Worm (Caenorhabditis elegans) whole organism, young adult: Measurements from ENCODE around the gene F58D12.3.

Experiments used
- B0035.1 ChIP-seq: sonication (generic microtip); optimal IDR thresholded peaks from 2 replicates; lab custom pipeline; 2016; ENCODE audit warnings: missing genetic modification characterization, mild to moderate bottlenecking, missing compliant biosample characterization, missing genotype, missing genetic modification reagents
- B0261.1 ChIP-seq: sonication (generic microtip); optimal IDR thresholded peaks from 2 replicates; lab custom pipeline; 2016; ENCODE audit warnings: mild to moderate bottlenecking, missing genetic modification characterization, moderate library complexity, missing compliant biosample characterization
- D2030.7 ChIP-seq: fragments of 200-800 bp; sonication (Bioruptor generic); IDR thresholded peaks from 2 replicates; pipeline ENCODE4 v1.3.6; 2022; ENCODE audit warnings: missing genetic modification reagents, missing genetic modification characterization, missing compliant biosample characterization
- F10E7.11 ChIP-seq: sonication (generic microtip); optimal IDR thresholded peaks from 2 replicates; lab custom pipeline; 2017; ENCODE audit warnings: mild to moderate bottlenecking, missing genetic modification characterization, moderate library complexity, missing compliant biosample characterization
- F33H1.4 ChIP-seq: fragments of 200-800 bp; sonication (Bioruptor generic); IDR thresholded peaks from 2 replicates; pipeline ENCODE4 v1.3.6; 2022; ENCODE audit warnings: missing genetic modification reagents, missing genetic modification characterization, missing compliant biosample characterization
- F37B4.10 ChIP-seq: fragments of 200-800 bp; sonication (Bioruptor generic); IDR thresholded peaks from 2 replicates; pipeline ENCODE4 v1.3.6; 2022; ENCODE audit warnings: missing genetic modification characterization, missing compliant biosample characterization
- F49E8.2 ChIP-seq: sonication (generic microtip); optimal IDR thresholded peaks from 3 replicates; lab custom pipeline; 2017; ENCODE audit warnings: missing genetic modification characterization, mild to moderate bottlenecking, missing compliant biosample characterization, antibody characterized with exemption, moderate library complexity; ENCODE audit not compliant: insufficient read depth
- F52B5.7 ChIP-seq: sonication (generic microtip); optimal IDR thresholded peaks from 2 replicates; lab custom pipeline; 2016; ENCODE audit warnings: mild to moderate bottlenecking, missing genetic modification characterization, missing compliant biosample characterization
- F55B11.4 ChIP-seq: sonication (generic microtip); optimal IDR thresholded peaks from 2 replicates; lab custom pipeline; 2016; ENCODE audit warnings: missing compliant biosample characterization, missing genetic modification characterization, borderline replicate concordance; ENCODE audit not compliant: insufficient read depth
- F57C9.4 ChIP-seq: sonication (generic microtip); optimal IDR thresholded peaks from 2 replicates; lab custom pipeline; 2017; ENCODE audit warnings: mild to moderate bottlenecking, missing genetic modification characterization, missing compliant biosample characterization
- K11D2.4 ChIP-seq: fragments of 200-800 bp; sonication (Bioruptor generic); IDR thresholded peaks from 2 replicates; pipeline ENCODE4 v1.3.6; 2022; ENCODE audit warnings: missing genetic modification reagents, missing genetic modification characterization, missing compliant biosample characterization
- T07F8.4 ChIP-seq: sonication (generic microtip); optimal IDR thresholded peaks from 2 replicates; lab custom pipeline; 2016; ENCODE audit warnings: mild to moderate bottlenecking, missing genetic modification characterization, moderate library complexity, missing compliant biosample characterization
- T26A5.8 ChIP-seq: sonication (generic microtip); optimal IDR thresholded peaks from 2 replicates; lab custom pipeline; 2016; ENCODE audit warnings: missing genetic modification characterization, missing compliant biosample characterization
- Y53F4B.3 ChIP-seq: fragments of 200-800 bp; sonication (Bioruptor generic); IDR thresholded peaks from 2 replicates; pipeline ENCODE4 v1.3.6; 2022; ENCODE audit warnings: missing genetic modification reagents, missing genetic modification characterization, missing compliant biosample characterization
- Y53G8AR.9 ChIP-seq: fragments of 200-800 bp; sonication (Bioruptor generic); conservative IDR thresholded peaks from 2 replicates; pipeline ENCODE4 v1.3.6; 2022; ENCODE audit warnings: missing genetic modification reagents, missing genetic modification characterization, missing compliant biosample characterization
- Y56A3A.18 ChIP-seq: fragments of 200-800 bp; sonication (Bioruptor generic); IDR thresholded peaks from 2 replicates; pipeline ENCODE4 v1.3.6; 2022; ENCODE audit warnings: missing genetic modification reagents, missing genetic modification characterization, missing compliant biosample characterization
- Y67H2A.10 ChIP-seq: fragments of 200-800 bp; sonication (Bioruptor generic); conservative IDR thresholded peaks from 2 replicates; pipeline ENCODE4 v1.3.6; 2022; ENCODE audit warnings: missing genetic modification reagents, missing genetic modification characterization, missing compliant biosample characterization
- ZK185.1 ChIP-seq: sonication (generic microtip); optimal IDR thresholded peaks from 2 replicates; lab custom pipeline; 2016; ENCODE audit warnings: mild to moderate bottlenecking, missing genetic modification characterization, missing compliant biosample characterization; ENCODE audit not compliant: poor library complexity, severe bottlenecking
- athp-1 ChIP-seq: sonication (generic microtip); optimal IDR thresholded peaks from 2 replicates; lab custom pipeline; 2017; ENCODE audit warnings: mild to moderate bottlenecking, missing genetic modification characterization, missing compliant biosample characterization
- attf-3 ChIP-seq: fragments of 200-800 bp; sonication (Bioruptor generic); conservative IDR thresholded peaks from 2 replicates; pipeline ENCODE4 v1.3.6; 2022; ENCODE audit warnings: missing genetic modification reagents, missing genetic modification characterization, missing compliant biosample characterization
- attf-5 ChIP-seq: fragments of 200-800 bp; sonication (Bioruptor generic); optimal IDR thresholded peaks from 2 replicates; lab custom pipeline; 2018; ENCODE audit warnings: mild to moderate bottlenecking, missing genetic modification characterization, missing compliant biosample characterization
- bed-1 ChIP-seq: fragments of 200-800 bp; sonication (Bioruptor generic); IDR thresholded peaks from 2 replicates; pipeline ENCODE4 v1.3.6; 2022; ENCODE audit warnings: missing genetic modification reagents, missing genetic modification characterization, missing compliant biosample characterization
- ceh-100 ChIP-seq: fragments of 200-800 bp; sonication (Bioruptor generic); IDR thresholded peaks from 2 replicates; pipeline ENCODE4 v1.3.6; 2022; ENCODE audit warnings: missing genetic modification reagents, missing genetic modification characterization, missing compliant biosample characterization
- ceh-27 ChIP-seq: fragments of 200-800 bp; sonication (Bioruptor generic); optimal IDR thresholded peaks from 2 replicates; lab custom pipeline; 2018; ENCODE audit warnings: mild to moderate bottlenecking, missing genetic modification characterization, moderate library complexity, missing compliant biosample characterization
- dpff-1 ChIP-seq: sonication (generic microtip); optimal IDR thresholded peaks from 2 replicates; lab custom pipeline; 2017; ENCODE audit warnings: mild to moderate bottlenecking, missing genetic modification characterization, missing compliant biosample characterization
- egl-44 ChIP-seq: fragments of 200-800 bp; sonication (Bioruptor generic); IDR thresholded peaks from 2 replicates; pipeline ENCODE4 v1.3.6; 2022; ENCODE audit warnings: missing genetic modification reagents, missing genetic modification characterization, missing compliant biosample characterization
- fkh-3 ChIP-seq: sonication (generic microtip); optimal IDR thresholded peaks from 2 replicates; lab custom pipeline; 2016; ENCODE audit warnings: mild to moderate bottlenecking, missing genetic modification characterization, missing compliant biosample characterization
- let-526 ChIP-seq: fragments of 200-800 bp; sonication (Bioruptor generic); IDR thresholded peaks from 2 replicates; pipeline ENCODE4 v1.3.6; 2022; ENCODE audit warnings: missing genetic modification reagents, missing genetic modification characterization, missing compliant biosample characterization
- lin-40 ChIP-seq: sonication (generic microtip); optimal IDR thresholded peaks from 2 replicates; lab custom pipeline; 2016; ENCODE audit warnings: missing genetic modification characterization, mild to moderate bottlenecking, missing compliant biosample characterization, missing genotype, missing genetic modification reagents
- lin-54 ChIP-seq: fragments of 200-800 bp; sonication (Bioruptor generic); optimal IDR thresholded peaks from 2 replicates; lab custom pipeline; 2018; ENCODE audit warnings: mild to moderate bottlenecking, missing genetic modification characterization, missing compliant biosample characterization
- lir-1 ChIP-seq: fragments of 200-800 bp; sonication (Bioruptor generic); conservative IDR thresholded peaks from 2 replicates; pipeline ENCODE4 v1.3.6; 2022; ENCODE audit warnings: missing genetic modification reagents, missing genetic modification characterization, missing compliant biosample characterization
- madf-3 ChIP-seq: fragments of 200-800 bp; sonication (Bioruptor generic); IDR thresholded peaks from 2 replicates; pipeline ENCODE4 v1.3.6; 2022; ENCODE audit warnings: missing genetic modification reagents, missing genetic modification characterization, missing compliant biosample characterization
- mcd-1 ChIP-seq: fragments of 200-800 bp; sonication (Bioruptor generic); IDR thresholded peaks from 2 replicates; pipeline ENCODE4 v1.3.6; 2022; ENCODE audit warnings: missing genetic modification reagents, missing genetic modification characterization, missing compliant biosample characterization
- nfyb-1 ChIP-seq: fragments of 200-800 bp; sonication (Bioruptor generic); IDR thresholded peaks from 2 replicates; pipeline ENCODE4 v1.3.6; 2022; ENCODE audit warnings: missing genetic modification reagents, missing genetic modification characterization, missing compliant biosample characterization
- nhr-90 ChIP-seq: sonication (generic microtip); optimal IDR thresholded peaks from 2 replicates; lab custom pipeline; 2016; ENCODE audit warnings: missing genotype, mild to moderate bottlenecking, missing genetic modification characterization, missing compliant biosample characterization
- pbrm-1 ChIP-seq: fragments of 200-800 bp; sonication (Bioruptor generic); IDR thresholded peaks from 2 replicates; pipeline ENCODE4 v1.3.6; 2022; ENCODE audit warnings: missing genetic modification reagents, missing genetic modification characterization, missing compliant biosample characterization
- pha-4 ChIP-seq: fragments of 150-350 bp; sonication (generic microtip); optimal IDR thresholded peaks from 2 replicates; lab custom pipeline; 2014; ENCODE audit warnings: missing biosample characterization, missing genetic modification reagents, missing genetic modification characterization
- rcor-1 ChIP-seq: fragments of 200-800 bp; sonication (Bioruptor generic); IDR thresholded peaks from 2 replicates; pipeline ENCODE4 v1.3.6; 2022; ENCODE audit warnings: missing genetic modification reagents, missing genetic modification characterization, missing compliant biosample characterization
- somi-1 ChIP-seq: fragments of 200-800 bp; sonication (Bioruptor generic); optimal IDR thresholded peaks from 2 replicates; lab custom pipeline; 2018; ENCODE audit warnings: mild to moderate bottlenecking, missing genetic modification characterization, missing compliant biosample characterization
- tbx-9 ChIP-seq: sonication (generic microtip); optimal IDR thresholded peaks from 2 replicates; lab custom pipeline; 2016; ENCODE audit warnings: borderline replicate concordance, missing genetic modification characterization, inconsistent platforms, missing compliant biosample characterization
- xnd-1 ChIP-seq: sonication (generic microtip); optimal IDR thresholded peaks from 2 replicates; lab custom pipeline; 2016; ENCODE audit warnings: missing genotype, missing genetic modification reagents, missing genetic modification characterization, missing compliant biosample characterization
- zfh-2 ChIP-seq: fragments of 200-800 bp; sonication (Bioruptor generic); conservative IDR thresholded peaks from 2 replicates; pipeline ENCODE4 v1.3.6; 2022; ENCODE audit warnings: missing genetic modification reagents, missing genetic modification characterization, missing compliant biosample characterization
- ztf-18 ChIP-seq: sonication (generic microtip); optimal IDR thresholded peaks from 2 replicates; lab custom pipeline; 2016; ENCODE audit warnings: missing genotype, mild to moderate bottlenecking, missing genetic modification characterization, missing compliant biosample characterization
- ztf-22 ChIP-seq: fragments of 200-800 bp; sonication (Bioruptor generic); optimal IDR thresholded peaks from 2 replicates; lab custom pipeline; 2018; ENCODE audit warnings: mild to moderate bottlenecking, missing genetic modification characterization, moderate library complexity, missing compliant biosample characterization
- ztf-25 ChIP-seq: fragments of 200-800 bp; sonication (Bioruptor generic); IDR thresholded peaks from 2 replicates; pipeline ENCODE4 v1.3.6; 2022; ENCODE audit warnings: missing genetic modification reagents, missing genetic modification characterization, missing compliant biosample characterization
- ztf-26 ChIP-seq: sonication (generic microtip); optimal IDR thresholded peaks from 2 replicates; lab custom pipeline; 2017; ENCODE audit warnings: missing genetic modification characterization, missing compliant biosample characterization
- ztf-28 ChIP-seq: fragments of 200-800 bp; sonication (Bioruptor generic); IDR thresholded peaks from 2 replicates; pipeline ENCODE4 v1.3.6; 2022; ENCODE audit warnings: missing genetic modification reagents, missing genetic modification characterization, missing compliant biosample characterization
- ztf-6 ChIP-seq: fragments of 200-800 bp; sonication (Bioruptor generic); IDR thresholded peaks from 2 replicates; pipeline ENCODE4 v1.3.6; 2022; ENCODE audit warnings: missing genetic modification reagents, missing genetic modification characterization, missing compliant biosample characterization

Gene F58D12.3

ce11 chrV:14012002-14012554, 45.6 kb upstream of the F58D12.3 start, which contains the start of the genes ddx-17 and aip-1 (continued):
- TF ChIP-seq T07F8.4 (tag; lab: Kevin White, UChicago) = no peak
- TF ChIP-seq ceh-100 (GFP tag; lab: Robert Waterston, UW) = no peak
- 0 out of 2 replicates have a peak, but pooled peaks have one; percentile 45 for TF ChIP-seq Y53G8AR.9 (GFP tag; lab: Robert Waterston, UW)
- no peak for TF ChIP-seq F49E8.2 (tag; lab: Kevin White, UChicago)
- TF ChIP-seq let-526 (GFP tag; lab: Robert Waterston, UW) = no peak
- TF ChIP-seq lin-40 = peak; percentile 71
- no peak for TF ChIP-seq B0261.1 (tag; lab: Kevin White, UChicago)
- TF ChIP-seq ceh-27 (GFP tag; lab: Kevin White, UChicago) = peak; percentile 52
- TF ChIP-seq pha-4 (tag; lab: Kevin White, UChicago) = no peak
- TF ChIP-seq T26A5.8 (tag; lab: Kevin White, UChicago) = no peak
- peak; percentile 76 for TF ChIP-seq madf-3 (GFP tag; lab: Robert Waterston, UW)
- peak; percentile 71 for TF ChIP-seq mcd-1
- no peak for TF ChIP-seq Y53F4B.3 (GFP tag; lab: Robert Waterston, UW)
- TF ChIP-seq attf-5 (GFP tag; lab: Kevin White, UChicago) = peak; percentile 83
- TF ChIP-seq pbrm-1 (GFP tag; lab: Robert Waterston, UW) = peak; percentile 71
- TF ChIP-seq F10E7.11 = no peak
- TF ChIP-seq ztf-22 = no peak
- TF ChIP-seq ztf-26 (tag; lab: Kevin White, UChicago) = peak; percentile 35
- no peak for TF ChIP-seq B0035.1
- no peak for TF ChIP-seq F55B11.4
- TF ChIP-seq egl-44 (GFP tag; lab: Robert Waterston, UW) = 0 out of 2 replicates have a peak, but pooled peaks have one; percentile 16
- TF ChIP-seq ztf-25 (GFP tag; lab: Robert Waterston, UW) = no peak
- TF ChIP-seq ztf-18 (tag; lab: Kevin White, UChicago) = no peak
- no peak for TF ChIP-seq F52B5.7
- TF ChIP-seq dpff-1 (tag; lab: Kevin White, UChicago) = no peak
- TF ChIP-seq F33H1.4 (GFP tag; lab: Robert Waterston, UW) = peak; percentile 94
- TF ChIP-seq attf-3 = 0 out of 2 replicates have a peak, but pooled peaks have one; percentile 12
- no peak for TF ChIP-seq somi-1
- TF ChIP-seq K11D2.4 (GFP tag; lab: Robert Waterston, UW) = 0 out of 2 replicates have a peak, but pooled peaks have one; percentile 19
- no peak for TF ChIP-seq zfh-2 (GFP tag; lab: Robert Waterston, UW)
- no peak for TF ChIP-seq tbx-9 (tag; lab: Kevin White, UChicago)
- peak; percentile 74 for TF ChIP-seq rcor-1 (GFP tag; lab: Robert Waterston, UW)
- TF ChIP-seq Y56A3A.18 (GFP tag; lab: Robert Waterston, UW) = no peak
- peak; percentile 58 for TF ChIP-seq lin-54
- no peak for TF ChIP-seq F57C9.4
- TF ChIP-seq Y67H2A.10 (GFP tag; lab: Robert Waterston, UW) = peak; percentile 72; the same call in 1 of the 2 replicates
- TF ChIP-seq bed-1 (GFP tag; lab: Robert Waterston, UW) = no peak
- TF ChIP-seq xnd-1 (tag; lab: Kevin White, UChicago) = peak; percentile 32
- TF ChIP-seq fkh-3 (tag; lab: Kevin White, UChicago) = no peak
- no peak for TF ChIP-seq ztf-28 (GFP tag; lab: Robert Waterston, UW)
- no peak for TF ChIP-seq nhr-90 (tag; lab: Kevin White, UChicago)
- TF ChIP-seq ztf-6 (GFP tag; lab: Robert Waterston, UW) = no peak
- no peak for TF ChIP-seq F37B4.10 (GFP tag; lab: Robert Waterston, UW)
- TF ChIP-seq nfyb-1 (GFP tag; lab: Robert Waterston, UW) = peak; percentile 56
- TF ChIP-seq lir-1 (GFP tag; lab: Robert Waterston, UW) = no peak
- peak; percentile 5 for TF ChIP-seq ZK185.1 (tag; lab: Kevin White, UChicago)
- no peak for TF ChIP-seq athp-1
- TF ChIP-seq D2030.7 = peak; percentile 40; the same call in 1 of the 2 replicates
